Worm (Caenorhabditis elegans) whole organism, mixed stage, embryonic: ENCODE measurements around the gene lgc-27.

Experiments used
- M03D4.4 ChIP-seq: sonication (generic microtip); optimal IDR thresholded peaks from 2 replicates; lab custom pipeline; 2017; ENCODE audit warnings: mild to moderate bottlenecking, missing genetic modification characterization, missing compliant biosample characterization
- blmp-1 ChIP-seq: fragments of 150-350 bp; optimal IDR thresholded peaks from 2 replicates; lab custom pipeline; 2014; ENCODE audit warnings: missing biosample characterization, missing genetic modification characterization
- ceh-39 ChIP-seq: fragments of 150-350 bp; optimal IDR thresholded peaks from 2 replicates; lab custom pipeline; 2014; ENCODE audit warnings: missing biosample characterization, missing genetic modification characterization
- ceh-43 ChIP-seq: fragments of 200-800 bp; sonication (Bioruptor generic); optimal IDR thresholded peaks from 2 replicates; lab custom pipeline; 2018; ENCODE audit warnings: mild to moderate bottlenecking, missing genetic modification characterization, moderate library complexity, missing compliant biosample characterization
- ces-1 ChIP-seq: fragments of 150-350 bp; optimal IDR thresholded peaks from 2 replicates; lab custom pipeline; 2014; ENCODE audit warnings: missing biosample characterization, missing genetic modification reagents, missing genetic modification characterization
- cnd-1 ChIP-seq: fragments of 200-800 bp; sonication (Bioruptor generic); optimal IDR thresholded peaks from 2 replicates; lab custom pipeline; 2018; ENCODE audit warnings: mild to moderate bottlenecking, missing genetic modification characterization, missing compliant biosample characterization
- drap-1 ChIP-seq: fragments of 200-800 bp; sonication (Bioruptor generic); optimal IDR thresholded peaks from 3 replicates; lab custom pipeline; 2018; ENCODE audit warnings: mild to moderate bottlenecking, missing genetic modification characterization, missing compliant biosample characterization
- ham-2 ChIP-seq: fragments of 200-800 bp; sonication (Bioruptor generic); optimal IDR thresholded peaks from 2 replicates; lab custom pipeline; 2018; ENCODE audit warnings: mild to moderate bottlenecking, missing genetic modification characterization, missing compliant biosample characterization
- hlh-1 ChIP-seq: fragments of 150-350 bp; optimal IDR thresholded peaks from 2 replicates; lab custom pipeline; 2014; ENCODE audit warnings: missing biosample characterization, missing genetic modification reagents, missing genetic modification characterization
- lin-13 ChIP-seq: fragments of 150-350 bp; optimal IDR thresholded peaks from 2 replicates; lab custom pipeline; 2014; ENCODE audit warnings: missing biosample characterization, missing genetic modification characterization
- lin-32 ChIP-seq: fragments of 200-800 bp; sonication (Bioruptor generic); optimal IDR thresholded peaks from 2 replicates; lab custom pipeline; 2018; ENCODE audit warnings: mild to moderate bottlenecking, missing genetic modification characterization, missing compliant biosample characterization
- lsy-2 ChIP-seq: fragments of 150-350 bp; optimal IDR thresholded peaks from 2 replicates; lab custom pipeline; 2014; ENCODE audit warnings: missing biosample characterization, missing genetic modification characterization
- mab-5 ChIP-seq: fragments of 150-350 bp; optimal IDR thresholded peaks from 2 replicates; lab custom pipeline; 2014; ENCODE audit warnings: missing biosample characterization, missing genetic modification characterization
- mep-1 ChIP-seq: fragments of 150-350 bp; optimal IDR thresholded peaks from 2 replicates; lab custom pipeline; 2017; ENCODE audit warnings: missing biosample characterization, missing genetic modification reagents, missing genetic modification characterization, inconsistent platforms
- mls-2 ChIP-seq: sonication (generic microtip); optimal IDR thresholded peaks from 2 replicates; lab custom pipeline; 2016; ENCODE audit warnings: mild to moderate bottlenecking, missing genetic modification characterization, moderate library complexity, missing compliant biosample characterization
- nhr-12 ChIP-seq: fragments of 150-350 bp; optimal IDR thresholded peaks from 2 replicates; lab custom pipeline; 2014; ENCODE audit warnings: missing biosample characterization, missing genetic modification characterization
- nhr-2 ChIP-seq: fragments of 150-350 bp; optimal IDR thresholded peaks from 2 replicates; lab custom pipeline; 2014; ENCODE audit warnings: missing biosample characterization, missing genetic modification characterization
- nhr-237 ChIP-seq: fragments of 150-350 bp; optimal IDR thresholded peaks from 2 replicates; lab custom pipeline; 2014; ENCODE audit warnings: missing biosample characterization, missing genetic modification characterization
- nhr-28 ChIP-seq: fragments of 150-350 bp; optimal IDR thresholded peaks from 2 replicates; lab custom pipeline; 2014; ENCODE audit warnings: missing biosample characterization, missing genetic modification characterization
- nhr-76 ChIP-seq: sonication (generic microtip); optimal IDR thresholded peaks from 2 replicates; lab custom pipeline; 2017; ENCODE audit warnings: missing biosample characterization, missing genetic modification characterization
- pha-4 ChIP-seq: fragments of 150-350 bp; optimal IDR thresholded peaks from 2 replicates; lab custom pipeline; 2018; ENCODE audit warnings: missing biosample characterization, missing genetic modification reagents, missing genetic modification characterization
- sem-2 ChIP-seq: fragments of 200-800 bp; sonication (Bioruptor generic); optimal IDR thresholded peaks from 2 replicates; lab custom pipeline; 2018; ENCODE audit warnings: mild to moderate bottlenecking, missing genetic modification characterization, missing compliant biosample characterization
- snpc-4 ChIP-seq: fragments of 150-350 bp; optimal IDR thresholded peaks from 2 replicates; lab custom pipeline; 2014; ENCODE audit warnings: missing biosample characterization, missing genetic modification characterization
- sptf-1 ChIP-seq: sonication (generic microtip); optimal IDR thresholded peaks from 2 replicates; lab custom pipeline; 2017; ENCODE audit warnings: mild to moderate bottlenecking, missing genetic modification characterization, moderate library complexity, missing compliant biosample characterization
- unc-120 ChIP-seq: sonication (generic microtip); optimal IDR thresholded peaks from 2 replicates; lab custom pipeline; 2017; ENCODE audit warnings: missing genetic modification characterization, missing compliant biosample characterization; ENCODE audit not compliant: poor library complexity, severe bottlenecking
- unc-39 ChIP-seq: fragments of 150-350 bp; optimal IDR thresholded peaks from 2 replicates; lab custom pipeline; 2014; ENCODE audit warnings: missing biosample characterization, missing genetic modification characterization
- unc-62 ChIP-seq: fragments of 150-350 bp; optimal IDR thresholded peaks from 2 replicates; lab custom pipeline; 2014; ENCODE audit warnings: missing biosample characterization, missing genetic modification reagents, missing genetic modification characterization
- zip-8 ChIP-seq: fragments of 150-350 bp; optimal IDR thresholded peaks from 2 replicates; lab custom pipeline; 2014; ENCODE audit warnings: missing biosample characterization, missing genetic modification characterization
- ztf-11 ChIP-seq: fragments of 150-350 bp; optimal IDR thresholded peaks from 2 replicates; lab custom pipeline; 2014; ENCODE audit warnings: missing biosample characterization, missing genetic modification characterization

lgc-27 gene

ce11 chrII:4648785-4649184 is at the start of gene lgc-27:
Gene lgc-27, plus strand, starts transcription at chrII:4649085.
- TF ChIP-seq sptf-1 (tag; lab: Kevin White, UChicago) (no peak), cnd-1 (tag; lab: Kevin White, UChicago) (no peak), blmp-1 (no peak), sem-2 (GFP tag; lab: Kevin White, UChicago) (no peak), pha-4 (tag; lab: Kevin White, UChicago) (peak; percentile 55), nhr-76 (no peak), nhr-2 (tag; lab: Kevin White, UChicago) (no peak)

- no peak for TF ChIP-seq drap-1 (GFP tag; lab: Kevin White, UChicago)
These were observed 49.0 kb upstream of the lgc-27 start for ce11 chrII:4599838-4600237.

ce11 chrII:4600276-4600675 is 48.6 kb upstream of the lgc-27 start:
- TF ChIP-seq blmp-1 (no peak), nhr-237 (no peak), cnd-1 (tag; lab: Kevin White, UChicago) (no peak), drap-1 (GFP tag; lab: Kevin White, UChicago) (no peak)

ce11 chrII:4600818-4601217 is 48.1 kb upstream of the lgc-27 start:
- TF ChIP-seq nhr-76 (no peak), snpc-4 (tag; lab: Kevin White, UChicago) (no peak), sem-2 (GFP tag; lab: Kevin White, UChicago) (no peak), ztf-11 (no peak), nhr-12 (no peak), lsy-2 (no peak), ceh-39 (tag; lab: Kevin White, UChicago) (no peak), cnd-1 (tag; lab: Kevin White, UChicago) (no peak), pha-4 (tag; lab: Kevin White, UChicago) (no peak), blmp-1 (no peak)

- TF ChIP-seq ceh-43 (GFP tag; lab: Kevin White, UChicago) = no peak
- TF ChIP-seq ham-2 (GFP tag; lab: Kevin White, UChicago) = no peak
- TF ChIP-seq ceh-39 (tag; lab: Kevin White, UChicago) = no peak
- no peak for TF ChIP-seq hlh-1 (tag; lab: Kevin White, UChicago)
- no peak for TF ChIP-seq nhr-2 (tag; lab: Kevin White, UChicago)
- TF ChIP-seq ces-1 (GFP tag; lab: Kevin White, UChicago) = no peak
- no peak for TF ChIP-seq unc-39 (tag; lab: Kevin White, UChicago)
- TF ChIP-seq drap-1 (GFP tag; lab: Kevin White, UChicago) = no peak
- no peak for TF ChIP-seq blmp-1
- TF ChIP-seq ztf-11 = no peak
- no peak for TF ChIP-seq zip-8 (tag; lab: Kevin White, UChicago)
- TF ChIP-seq, all 35 proteins: peak for 0
These were observed 47.6 kb upstream of the lgc-27 start, which contains the start of gene ipla-1 for ce11 chrII:4601256-4601655. Gene ipla-1, minus strand, starts transcription at chrII:4601356.

ce11 chrII:4602533-4602932 is 46.4 kb upstream of the lgc-27 start, which contains the start of gene coa-3:
Gene coa-3, minus strand, starts transcription at chrII:4602633.
- TF ChIP-seq mep-1 (tag; lab: Kevin White, UChicago) (no peak), blmp-1 (no peak), lsy-2 (no peak), sptf-1 (tag; lab: Kevin White, UChicago) (no peak), nhr-28 (tag; lab: Kevin White, UChicago) (no peak), nhr-237 (no peak), unc-120 (tag; lab: Kevin White, UChicago) (no peak), lin-13 (tag; lab: Kevin White, UChicago) (no peak), ces-1 (GFP tag; lab: Kevin White, UChicago) (no peak), unc-62 (GFP tag; lab: Kevin White, UChicago) (no peak), snpc-4 (tag; lab: Kevin White, UChicago) (no peak), M03D4.4 (tag; lab: Kevin White, UChicago) (no peak), zip-8 (tag; lab: Kevin White, UChicago) (no peak), lin-32 (GFP tag; lab: Kevin White, UChicago) (no peak), mls-2 (tag; lab: Kevin White, UChicago) (no peak), mab-5 (tag; lab: Kevin White, UChicago) (no peak)
